Worm (Caenorhabditis elegans) whole organism, L4 larva: Measurements from ENCODE around the gene nep-17.

Experiments used
- D1046.2 ChIP-seq: fragments of 200-800 bp; sonication (Bioruptor generic); IDR thresholded peaks from 2 replicates; pipeline ENCODE4 v1.3.6; 2022; ENCODE audit warnings: missing genetic modification characterization, missing compliant biosample characterization
- F10B5.3 ChIP-seq: sonication (generic microtip); optimal IDR thresholded peaks from 2 replicates; lab custom pipeline; 2016; ENCODE audit warnings: mild to moderate bottlenecking, missing genetic modification characterization, missing compliant biosample characterization
- F37D6.2 ChIP-seq: sonication (generic microtip); optimal IDR thresholded peaks from 2 replicates; lab custom pipeline; 2016; ENCODE audit warnings: mild to moderate bottlenecking, missing genetic modification characterization, missing compliant biosample characterization
- Y75B8A.6 ChIP-seq: fragments of 200-800 bp; sonication (Bioruptor generic); IDR thresholded peaks from 2 replicates; pipeline ENCODE4 v1.3.6; 2022; ENCODE audit warnings: missing genetic modification reagents, missing genetic modification characterization, missing compliant biosample characterization
- ZK546.5 ChIP-seq, 2 experiments: sonication (generic microtip); optimal IDR thresholded peaks; 2 replicates each; lab custom pipeline; 2017; ENCODE audit warnings: missing biosample characterization in 2 of 2, missing genetic modification characterization in 2 of 2
- attf-4 ChIP-seq: sonication (generic microtip); optimal IDR thresholded peaks from 3 replicates; lab custom pipeline; 2017; ENCODE audit warnings: missing biosample characterization, missing genetic modification characterization
- ceh-62 ChIP-seq: sonication (generic microtip); optimal IDR thresholded peaks from 2 replicates; lab custom pipeline; 2017; ENCODE audit warnings: missing biosample characterization, missing genetic modification characterization
- ctbp-1 ChIP-seq: fragments of 200-800 bp; sonication (Bioruptor generic); IDR thresholded peaks from 2 replicates; pipeline ENCODE4 v1.3.6; 2022; ENCODE audit warnings: missing genetic modification reagents, missing genetic modification characterization, missing compliant biosample characterization
- daf-16 ChIP-seq, 3 experiments: sonication (generic microtip); optimal IDR thresholded peaks; 2 replicates each; lab custom pipeline; 2016 to 2017; ENCODE audit warnings: missing genetic modification characterization in 3 of 3, missing genetic modification reagents in 3 of 3, mild to moderate bottlenecking in 2 of 3, missing compliant biosample characterization in 2 of 3, missing biosample characterization in 1 of 3, moderate library complexity in 1 of 3
- dmd-6 ChIP-seq: fragments of 200-800 bp; sonication (Bioruptor generic); IDR thresholded peaks from 2 replicates; pipeline ENCODE4 v1.3.6; 2022; ENCODE audit warnings: missing genetic modification reagents, missing genetic modification characterization, missing compliant biosample characterization
- dmd-8 ChIP-seq: fragments of 200-800 bp; sonication (Bioruptor generic); IDR thresholded peaks from 2 replicates; pipeline ENCODE4 v1.3.6; 2022; ENCODE audit warnings: missing genetic modification characterization, missing compliant biosample characterization
- dve-1 ChIP-seq: sonication (generic microtip); optimal IDR thresholded peaks from 2 replicates; lab custom pipeline; 2017; ENCODE audit warnings: antibody characterized with exemption, mild to moderate bottlenecking, missing genetic modification characterization, missing compliant biosample characterization; ENCODE audit not compliant: insufficient read depth
- egl-27 ChIP-seq: sonication (generic microtip); optimal IDR thresholded peaks from 3 replicates; lab custom pipeline; 2017; ENCODE audit warnings: missing biosample characterization, missing genetic modification reagents, missing genetic modification characterization
- hmg-1.1 ChIP-seq: fragments of 200-800 bp; sonication (Bioruptor generic); IDR thresholded peaks from 2 replicates; pipeline ENCODE4 v1.3.6; 2022; ENCODE audit warnings: missing genetic modification reagents, missing genetic modification characterization, missing compliant biosample characterization
- mdl-1 ChIP-seq, 2 experiments: fragments of 150-350 bp in 1 of 2; sonication (generic microtip) in 1 of 2; optimal IDR thresholded peaks; 2 replicates each; lab custom pipeline; 2014 to 2017; ENCODE audit warnings: missing biosample characterization in 2 of 2, missing genetic modification characterization in 2 of 2
- mes-2 ChIP-seq: sonication (generic microtip); optimal IDR thresholded peaks from 2 replicates; lab custom pipeline; 2016; ENCODE audit warnings: missing genotype, mild to moderate bottlenecking, missing genetic modification characterization, missing compliant biosample characterization; ENCODE audit not compliant: poor library complexity, severe bottlenecking
- nhr-28 ChIP-seq: fragments of 150-350 bp; optimal IDR thresholded peaks from 2 replicates; lab custom pipeline; 2014; ENCODE audit warnings: missing biosample characterization, missing genetic modification characterization
- nhr-41 ChIP-seq: fragments of 200-800 bp; sonication (Bioruptor generic); IDR thresholded peaks from 2 replicates; pipeline ENCODE4 v1.3.6; 2022; ENCODE audit warnings: missing genetic modification reagents, missing genetic modification characterization, missing compliant biosample characterization
- nhr-42 ChIP-seq: fragments of 200-800 bp; sonication (Bioruptor generic); IDR thresholded peaks from 2 replicates; pipeline ENCODE4 v1.3.6; 2022; ENCODE audit warnings: missing genetic modification characterization, missing compliant biosample characterization
- nhr-48 ChIP-seq: sonication (generic microtip); optimal IDR thresholded peaks from 2 replicates; lab custom pipeline; 2016; ENCODE audit warnings: mild to moderate bottlenecking, missing genetic modification characterization, missing compliant biosample characterization
- nhr-6 ChIP-seq: fragments of 150-350 bp; optimal IDR thresholded peaks from 2 replicates; lab custom pipeline; 2014; ENCODE audit warnings: missing biosample characterization, missing genetic modification characterization
- nhr-77 ChIP-seq: fragments of 150-350 bp; optimal IDR thresholded peaks from 2 replicates; lab custom pipeline; 2014; ENCODE audit warnings: missing biosample characterization, missing genetic modification characterization
- pqm-1 ChIP-seq: sonication (generic microtip); optimal IDR thresholded peaks from 2 replicates; lab custom pipeline; 2017; ENCODE audit warnings: missing biosample characterization, missing genetic modification characterization
- saeg-2 ChIP-seq: fragments of 200-800 bp; sonication (Bioruptor generic); IDR thresholded peaks from 2 replicates; pipeline ENCODE4 v1.3.6; 2022; ENCODE audit warnings: missing genetic modification reagents, missing genetic modification characterization, missing compliant biosample characterization
- set-16 ChIP-seq: fragments of 200-800 bp; sonication (Bioruptor generic); IDR thresholded peaks from 2 replicates; pipeline ENCODE4 v1.3.6; 2022; ENCODE audit warnings: missing genetic modification reagents, missing genetic modification characterization, missing compliant biosample characterization
- spr-1 ChIP-seq: sonication (generic microtip); optimal IDR thresholded peaks from 2 replicates; lab custom pipeline; 2016; ENCODE audit warnings: mild to moderate bottlenecking, missing genetic modification characterization, missing compliant biosample characterization
- tra-1 ChIP-seq: fragments of 200-800 bp; sonication (Bioruptor generic); IDR thresholded peaks from 2 replicates; pipeline ENCODE4 v1.3.6; 2022; ENCODE audit warnings: missing genetic modification reagents, missing genetic modification characterization, missing compliant biosample characterization
- unc-39 ChIP-seq: sonication (generic microtip); optimal IDR thresholded peaks from 2 replicates; lab custom pipeline; 2017; ENCODE audit warnings: missing biosample characterization, missing genetic modification characterization
- unc-62 ChIP-seq, 3 experiments: fragments of 150-350 bp in 1 of 3; sonication (generic microtip); optimal IDR thresholded peaks in 2 of 3; peaks in 1 of 3; 1 replicate in 1 of 3; 2 replicates in 2 of 3; lab custom pipeline; 2014 to 2017; ENCODE audit warnings: missing biosample characterization in 3 of 3, missing genetic modification characterization in 3 of 3, missing genetic modification reagents in 3 of 3, missing genotype in 1 of 3
- vab-7 ChIP-seq: fragments of 200-800 bp; sonication (Bioruptor generic); IDR thresholded peaks from 2 replicates; pipeline ENCODE4 v1.3.6; 2022; ENCODE audit warnings: missing genetic modification reagents, missing genetic modification characterization, missing compliant biosample characterization
- zip-11 ChIP-seq: fragments of 200-800 bp; sonication (Bioruptor generic); IDR thresholded peaks from 2 replicates; pipeline ENCODE4 v1.3.6; 2022; ENCODE audit warnings: missing genetic modification characterization, missing compliant biosample characterization

The nep-17 gene

DNA sequence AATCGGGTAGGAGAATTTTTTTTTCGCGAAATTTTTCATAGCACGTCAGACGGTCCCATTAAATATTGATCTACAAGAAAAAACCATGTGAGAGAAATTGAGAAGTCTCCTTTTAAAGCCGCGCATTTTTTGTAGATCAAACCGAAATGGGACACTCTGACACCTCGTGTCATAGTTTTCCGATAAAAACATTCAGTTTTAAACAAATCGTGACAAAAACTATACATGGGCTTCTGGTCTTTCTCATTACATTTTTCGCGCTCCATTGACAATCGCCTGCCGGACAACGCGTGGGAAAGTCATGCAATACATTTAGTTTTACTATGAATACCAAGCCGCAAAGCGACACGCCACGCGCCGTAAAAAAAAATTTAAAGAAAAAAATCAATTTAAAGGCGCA, 2.2 kb upstream of the nep-17 start:
- TF ChIP-seq dmd-8 (GFP tag; lab: Robert Waterston, UW) = no peak
- TF ChIP-seq unc-62 (GFP tag; optimal IDR thresholded peaks at IDR 0.05 in 1 of 2; lab: Kevin White, UChicago) = peak in 1 of 2 experiments; percentile 95
- TF ChIP-seq unc-62 (tag; optimal IDR thresholded peaks at IDR 0.05; lab: Kevin White, UChicago) = no peak
- TF ChIP-seq tra-1 = no peak

DNA sequence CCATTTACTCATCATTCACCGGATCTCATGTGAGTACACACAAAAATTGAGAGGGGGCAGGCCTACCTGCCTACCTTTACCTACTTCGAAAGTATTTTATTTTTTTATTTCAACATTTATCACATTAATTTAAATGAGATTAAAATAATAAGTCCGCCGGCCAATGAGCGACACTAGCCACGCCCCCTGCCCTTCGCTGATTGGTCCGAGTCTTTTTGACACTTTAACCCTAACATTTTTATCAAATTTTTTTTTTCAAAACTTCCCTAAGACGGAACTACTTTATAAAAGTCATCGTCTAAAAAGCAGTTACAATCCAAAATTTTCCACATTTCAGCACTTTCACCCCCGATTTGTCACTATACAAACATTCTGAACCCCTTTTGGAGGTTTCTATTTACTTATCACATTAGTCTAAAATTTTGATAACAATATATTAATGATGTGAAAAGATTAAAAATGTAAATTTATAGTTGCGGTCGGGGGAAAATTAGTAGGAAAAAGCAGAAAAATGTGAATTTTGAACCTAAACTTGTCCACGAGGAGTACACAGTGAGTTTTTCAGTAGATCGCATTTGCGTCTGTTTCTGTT, 1.5 kb upstream of the nep-17 start:
- TF ChIP-seq F37D6.2 (tag; lab: Kevin White, UChicago) (no peak), mdl-1 (tag; optimal IDR thresholded peaks at IDR 0.05; lab: Kevin White, UChicago) (no peak), zip-11 (no peak), pqm-1 (tag; lab: Kevin White, UChicago) (peak; percentile 49), daf-16 (GFP tag; optimal IDR thresholded peaks at IDR 0.05; lab: Kevin White, UChicago) (no peak), daf-16 (tag; optimal IDR thresholded peaks at IDR 0.05; lab: Kevin White, UChicago) (peak; percentile 41), spr-1 (tag; lab: Kevin White, UChicago) (no peak), dmd-6 (GFP tag; lab: Robert Waterston, UW) (peak; percentile 16; the same call in 1 of the 2 replicates), Y75B8A.6 (no peak), ZK546.5 (tag; optimal IDR thresholded peaks at IDR 0.05; lab: Kevin White, UChicago) (no peak)

DNA sequence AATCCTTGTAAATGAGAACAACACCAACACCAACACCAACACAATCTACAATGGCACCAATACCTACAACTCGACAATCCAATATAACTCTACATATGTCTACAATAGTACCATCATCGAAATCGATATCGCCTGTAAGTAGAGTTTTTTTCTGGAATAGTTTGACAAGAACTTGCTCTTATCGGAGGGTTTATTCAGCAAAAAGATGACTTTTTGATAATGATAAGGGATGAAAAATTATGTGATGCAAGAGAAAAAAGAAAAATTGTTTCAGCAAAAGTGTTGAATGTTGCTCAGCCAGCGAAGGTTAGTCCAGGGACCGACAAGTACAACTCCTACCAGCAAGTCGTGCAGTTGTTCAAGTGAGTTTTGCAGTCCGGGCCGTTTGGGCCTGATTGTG, 988 bp downstream of the nep-17 start:
- TF ChIP-seq unc-62 (GFP tag; optimal IDR thresholded peaks at IDR 0.05 in 1 of 2; lab: Kevin White, UChicago) (peak in 1 of 2 experiments; percentile 77), unc-62 (tag; optimal IDR thresholded peaks at IDR 0.05; lab: Kevin White, UChicago) (no peak), ceh-62 (no peak), F10B5.3 (no peak), nhr-28 (tag; lab: Kevin White, UChicago) (peak; percentile 10), egl-27 (tag; lab: Kevin White, UChicago) (no peak), pqm-1 (tag; lab: Kevin White, UChicago) (peak; percentile 71), dmd-6 (GFP tag; lab: Robert Waterston, UW) (0 out of 2 replicates have a peak, but pooled peaks have one; percentile 24)
- TF ChIP-seq, all 104 proteins: peak for 4

DNA sequence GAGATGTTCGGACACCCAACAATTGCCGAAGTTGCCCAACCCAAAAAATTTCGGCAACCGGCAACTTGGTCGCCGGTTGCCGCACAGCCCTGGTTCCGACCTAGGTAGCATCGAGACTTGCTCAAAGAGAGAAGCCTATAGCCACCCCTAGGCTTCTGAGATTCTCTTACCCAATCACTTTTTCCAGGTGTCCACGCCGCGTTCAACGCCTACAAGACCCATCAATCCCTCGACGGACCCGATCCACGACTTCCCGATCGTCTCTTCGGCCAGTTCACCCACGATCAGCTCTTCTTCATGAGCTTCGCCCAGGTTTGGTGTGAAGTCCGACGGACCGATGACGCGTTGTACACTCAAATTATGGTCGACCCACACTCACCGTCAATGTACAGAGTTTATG, 8.2 kb downstream of the nep-17 start:
- TF ChIP-seq dmd-6 (GFP tag; lab: Robert Waterston, UW) (no peak), set-16 (GFP tag; lab: Robert Waterston, UW) (peak; percentile 54), nhr-42 (0 out of 2 replicates have a peak, but pooled peaks have one; percentile 6)
- TF ChIP-seq, all 104 proteins: peak for 2

DNA sequence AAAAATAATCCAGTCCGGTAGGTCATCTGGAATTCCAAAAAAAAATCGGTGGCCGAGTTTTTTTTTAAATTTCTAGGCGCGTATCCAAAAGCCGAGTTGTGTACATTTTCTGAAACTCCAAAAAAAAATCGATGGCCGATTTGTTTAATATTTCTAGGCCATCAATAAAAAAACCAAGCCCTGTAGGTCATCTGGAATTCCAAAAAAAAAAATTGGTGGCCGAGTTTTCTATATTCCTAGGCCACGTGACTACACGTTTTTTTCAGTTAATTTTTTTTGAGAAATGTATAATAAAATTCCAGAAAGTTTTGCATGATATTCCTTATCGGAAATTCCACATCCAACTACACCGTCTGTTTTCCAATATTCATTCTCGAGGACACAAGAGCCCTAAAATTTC, 10.0 kb downstream of the nep-17 start, which contains the start of gene sre-45:
sre-45 (plus strand) TSS at position 301 of the 400 bp plus-strand sequence.
- TF ChIP-seq D1046.2 (GFP tag; lab: Robert Waterston, UW) (no peak), vab-7 (GFP tag; lab: Robert Waterston, UW) (no peak), ctbp-1 (no peak), nhr-28 (tag; lab: Kevin White, UChicago) (no peak), nhr-41 (GFP tag; lab: Robert Waterston, UW) (no peak), hmg-1.1 (GFP tag; lab: Robert Waterston, UW) (no peak), dve-1 (tag; lab: Kevin White, UChicago) (no peak), attf-4 (tag; lab: Kevin White, UChicago) (no peak), unc-39 (tag; lab: Kevin White, UChicago) (no peak), zip-11 (no peak), nhr-77 (no peak), nhr-48 (tag; lab: Kevin White, UChicago) (no peak), saeg-2 (GFP tag; lab: Robert Waterston, UW) (no peak), nhr-6 (tag; lab: Kevin White, UChicago) (no peak), mes-2 (no peak)
